Worm (Caenorhabditis elegans) whole organism, L1 larva: Measurements from ENCODE around the gene mcm-6.

Source experiments
- alr-1 ChIP-seq: fragments of 200-800 bp; sonication (Bioruptor generic); optimal IDR thresholded peaks from 2 replicates; lab custom pipeline; 2018; ENCODE audit warnings: borderline replicate concordance, mild to moderate bottlenecking, missing genetic modification characterization, missing compliant biosample characterization
- aly-2 ChIP-seq: fragments of 150-350 bp; optimal IDR thresholded peaks from 2 replicates; lab custom pipeline; 2014; ENCODE audit warnings: missing biosample characterization, missing genetic modification characterization
- ceh-63 ChIP-seq: fragments of 200-800 bp; sonication (Bioruptor generic); optimal IDR thresholded peaks from 2 replicates; lab custom pipeline; 2018; ENCODE audit warnings: mild to moderate bottlenecking, missing genetic modification characterization, missing compliant biosample characterization
- ceh-82 ChIP-seq, 3 experiments: fragments of 150-350 bp in 1 of 3; sonication (generic microtip) in 2 of 3; optimal IDR thresholded peaks; 2 replicates each; lab custom pipeline; 2014 to 2017; ENCODE audit warnings: missing biosample characterization in 3 of 3, missing genetic modification characterization in 3 of 3
- dpl-1 ChIP-seq, 3 experiments: fragments of 150-350 bp in 2 of 3; sonication (generic microtip) in 1 of 3; optimal IDR thresholded peaks; 2 replicates each; lab custom pipeline; 2014 to 2017; ENCODE audit warnings: missing biosample characterization in 3 of 3, missing genetic modification characterization in 3 of 3, missing genetic modification reagents in 3 of 3
- dsc-1 ChIP-seq: sonication (generic microtip); optimal IDR thresholded peaks from 2 replicates; lab custom pipeline; 2016; ENCODE audit warnings: mild to moderate bottlenecking, missing genetic modification characterization, missing compliant biosample characterization
- efl-1 ChIP-seq, 4 experiments: fragments of 150-350 bp; optimal IDR thresholded peaks in 3 of 4; peaks in 1 of 4; 1 replicate in 1 of 4; 2 replicates in 3 of 4; lab custom pipeline; 2014; ENCODE audit warnings: missing biosample characterization in 2 of 4, missing genetic modification characterization in 2 of 4, missing genetic modification reagents in 2 of 4
- egl-13 ChIP-seq: sonication (generic microtip); optimal IDR thresholded peaks from 2 replicates; lab custom pipeline; 2016; ENCODE audit warnings: missing genotype, missing genetic modification reagents, missing genetic modification characterization, missing compliant biosample characterization
- elt-2 ChIP-seq: sonication (generic microtip); optimal IDR thresholded peaks from 2 replicates; lab custom pipeline; 2016; ENCODE audit warnings: missing genetic modification characterization, mild to moderate bottlenecking, inconsistent platforms, missing compliant biosample characterization, missing genetic modification reagents
- elt-3 ChIP-seq, 6 experiments: fragments of 150-350 bp in 1 of 6; sonication (generic microtip); optimal IDR thresholded peaks; 2 replicates each; lab custom pipeline; 2017 to 2018; ENCODE audit warnings: missing biosample characterization in 6 of 6, missing genetic modification characterization in 6 of 6, inconsistent platforms in 1 of 6
- ets-5 ChIP-seq: fragments of 200-800 bp; sonication (Bioruptor generic); IDR thresholded peaks from 2 replicates; pipeline ENCODE4 v1.3.6; 2022; ENCODE audit warnings: missing genetic modification characterization, missing compliant biosample characterization
- fos-1 ChIP-seq: fragments of 150-350 bp; optimal IDR thresholded peaks from 2 replicates; lab custom pipeline; 2014; ENCODE audit warnings: missing biosample characterization, missing genetic modification characterization
- grh-1 ChIP-seq: fragments of 200-800 bp; sonication (Bioruptor generic); IDR thresholded peaks from 2 replicates; pipeline ENCODE4 v1.3.6; 2022; ENCODE audit warnings: missing genetic modification reagents, missing genetic modification characterization, missing compliant biosample characterization
- hlh-17 ChIP-seq: fragments of 200-800 bp; sonication (Bioruptor generic); optimal IDR thresholded peaks from 2 replicates; lab custom pipeline; 2018; ENCODE audit warnings: missing genetic modification characterization, mild to moderate bottlenecking, missing compliant biosample characterization, moderate library complexity, borderline replicate concordance
- isw-1 ChIP-seq: fragments of 200-800 bp; sonication (Bioruptor generic); IDR thresholded peaks from 2 replicates; pipeline ENCODE4 v1.3.6; 2022; ENCODE audit warnings: missing genetic modification characterization, missing compliant biosample characterization
- lin-13 ChIP-seq: fragments of 150-350 bp; optimal IDR thresholded peaks from 2 replicates; lab custom pipeline; 2014; ENCODE audit warnings: missing biosample characterization, missing genetic modification reagents, missing genetic modification characterization
- lin-14 ChIP-seq: fragments of 200-800 bp; sonication (Bioruptor generic); optimal IDR thresholded peaks from 2 replicates; lab custom pipeline; 2018; ENCODE audit warnings: mild to moderate bottlenecking, missing genetic modification characterization, moderate library complexity, missing compliant biosample characterization
- lin-15B ChIP-seq: fragments of 150-350 bp; sonication (generic microtip); optimal IDR thresholded peaks from 3 replicates; lab custom pipeline; 2014; ENCODE audit warnings: missing biosample characterization, missing genetic modification characterization
- lin-35 ChIP-seq, 2 experiments: fragments of 150-350 bp; optimal IDR thresholded peaks; 2 replicates each; lab custom pipeline; 2014; ENCODE audit warnings: missing biosample characterization in 2 of 2, missing genetic modification characterization in 2 of 2, missing genetic modification reagents in 2 of 2
- lin-39 ChIP-seq: fragments of 150-350 bp; optimal IDR thresholded peaks from 2 replicates; lab custom pipeline; 2014; ENCODE audit warnings: missing biosample characterization, missing genetic modification reagents, missing genetic modification characterization
- lsy-2 ChIP-seq, 2 experiments: fragments of 150-350 bp; optimal IDR thresholded peaks; 2 replicates each; lab custom pipeline; 2014; ENCODE audit warnings: missing biosample characterization in 2 of 2, missing genetic modification characterization in 2 of 2
- mef-2 ChIP-seq: fragments of 150-350 bp; optimal IDR thresholded peaks from 2 replicates; lab custom pipeline; 2014; ENCODE audit warnings: missing biosample characterization, missing genetic modification characterization
- nhr-11 ChIP-seq: fragments of 150-350 bp; optimal IDR thresholded peaks from 2 replicates; lab custom pipeline; 2014; ENCODE audit warnings: missing biosample characterization, missing genetic modification characterization
- nhr-12 ChIP-seq: sonication (generic microtip); optimal IDR thresholded peaks from 2 replicates; lab custom pipeline; 2017; ENCODE audit warnings: missing biosample characterization, missing genetic modification characterization
- nhr-19 ChIP-seq: fragments of 200-800 bp; sonication (Bioruptor generic); conservative IDR thresholded peaks from 2 replicates; pipeline ENCODE4 v1.3.6; 2022; ENCODE audit warnings: missing genetic modification characterization, missing compliant biosample characterization
- nhr-20 ChIP-seq: sonication (generic microtip); optimal IDR thresholded peaks from 2 replicates; lab custom pipeline; 2016; ENCODE audit warnings: mild to moderate bottlenecking, missing genetic modification characterization, missing compliant biosample characterization
- nhr-71 ChIP-seq: sonication (generic microtip); optimal IDR thresholded peaks from 2 replicates; lab custom pipeline; 2016; ENCODE audit warnings: mild to moderate bottlenecking, missing genetic modification characterization, moderate library complexity, missing compliant biosample characterization
- nhr-77 ChIP-seq: fragments of 150-350 bp; optimal IDR thresholded peaks from 2 replicates; lab custom pipeline; 2014; ENCODE audit warnings: missing biosample characterization, missing genetic modification characterization
- nhr-84 ChIP-seq: sonication (generic microtip); optimal IDR thresholded peaks from 2 replicates; lab custom pipeline; 2017; ENCODE audit warnings: missing biosample characterization, missing genetic modification characterization
- nhr-90 ChIP-seq: sonication (generic microtip); optimal IDR thresholded peaks from 2 replicates; lab custom pipeline; 2016; ENCODE audit warnings: mild to moderate bottlenecking, missing genetic modification characterization, missing compliant biosample characterization; ENCODE audit not compliant: poor library complexity
- skn-1 ChIP-seq: fragments of 150-350 bp; optimal IDR thresholded peaks from 2 replicates; lab custom pipeline; 2014; ENCODE audit warnings: missing biosample characterization, missing genetic modification characterization
- snu-23 ChIP-seq: sonication (generic microtip); optimal IDR thresholded peaks from 2 replicates; lab custom pipeline; 2016; ENCODE audit warnings: missing genetic modification characterization, missing compliant biosample characterization
- sup-37 ChIP-seq: fragments of 200-800 bp; sonication (Bioruptor generic); optimal IDR thresholded peaks from 2 replicates; lab custom pipeline; 2018; ENCODE audit warnings: mild to moderate bottlenecking, missing genetic modification characterization, missing compliant biosample characterization
- tbx-2 ChIP-seq: sonication (generic microtip); optimal IDR thresholded peaks from 2 replicates; lab custom pipeline; 2016; ENCODE audit warnings: missing genetic modification characterization, missing compliant biosample characterization
- tlp-1 ChIP-seq: fragments of 150-350 bp; optimal IDR thresholded peaks from 2 replicates; lab custom pipeline; 2014; ENCODE audit warnings: missing biosample characterization, missing genetic modification characterization

The mcm-6 gene

ce11 chrIII:9776323-9776722, 17.8 kb upstream of the mcm-6 start, which contains the start of gene usp-46:
usp-46 (plus strand) TSS chrIII:9776623.
- TF ChIP-seq nhr-19 (no peak), nhr-77 (tag; lab: Kevin White, UChicago) (no peak), grh-1 (GFP tag; lab: Robert Waterston, UW) (no peak), tlp-1 (tag; lab: Kevin White, UChicago) (no peak), lin-35 (GFP tag; optimal IDR thresholded peaks at IDR 0.05; lab: Kevin White, UChicago) (no peak), efl-1 (optimal IDR thresholded peaks at IDR 0.05; lab: Kevin White, UChicago) (peak in 1 of 2 experiments; percentile 5), efl-1 (GFP tag; optimal IDR thresholded peaks at IDR 0.05 in 1 of 2; lab: Kevin White, UChicago) (no peak), nhr-84 (tag; lab: Kevin White, UChicago) (no peak), ceh-82 (tag; optimal IDR thresholded peaks at IDR 0.05; lab: Kevin White, UChicago) (peak in 1 of 3 experiments; percentile 30), alr-1 (no peak), sup-37 (GFP tag; lab: Kevin White, UChicago) (no peak), isw-1 (GFP tag; lab: Robert Waterston, UW) (no peak), snu-23 (GFP tag; lab: Kevin White, UChicago) (peak; percentile 13), nhr-90 (tag; lab: Kevin White, UChicago) (no peak), tbx-2 (tag; lab: Kevin White, UChicago) (no peak), nhr-11 (tag; lab: Kevin White, UChicago) (no peak), elt-3 (tag; optimal IDR thresholded peaks at IDR 0.05; lab: Kevin White, UChicago) (no peak), lin-39 (tag; lab: Kevin White, UChicago) (no peak), fos-1 (tag; lab: Kevin White, UChicago) (no peak), hlh-17 (no peak), lin-14 (peak; percentile 53), lsy-2 (tag; optimal IDR thresholded peaks at IDR 0.05; lab: Kevin White, UChicago) (peak in 1 of 2 experiments; percentile 16), lin-15B (tag; lab: Kevin White, UChicago) (no peak), egl-13 (no peak), lin-13 (GFP tag; lab: Kevin White, UChicago) (no peak), ets-5 (GFP tag; lab: Robert Waterston, UW) (no peak), nhr-20 (tag; lab: Kevin White, UChicago) (no peak), skn-1 (tag; lab: Kevin White, UChicago) (no peak), dpl-1 (GFP tag; optimal IDR thresholded peaks at IDR 0.05; lab: Kevin White, UChicago) (no peak), dsc-1 (tag; lab: Kevin White, UChicago) (no peak)
- TF ChIP-seq, all 84 proteins: peak for 5

ce11 chrIII:9779080-9779479, 15.1 kb upstream of the mcm-6 start:
- TF ChIP-seq nhr-71 (no peak), elt-2 (tag; lab: Kevin White, UChicago) (no peak), tlp-1 (tag; lab: Kevin White, UChicago) (no peak), egl-13 (no peak), mef-2 (tag; lab: Kevin White, UChicago) (no peak), snu-23 (GFP tag; lab: Kevin White, UChicago) (no peak), tbx-2 (tag; lab: Kevin White, UChicago) (no peak), ceh-63 (GFP tag; lab: Kevin White, UChicago) (no peak), nhr-12 (tag; lab: Kevin White, UChicago) (no peak)

ce11 chrIII:9780254-9780653, 13.9 kb upstream of the mcm-6 start, which contains the start of gene sqv-3:
sqv-3 (minus strand) TSS chrIII:9780354.
- TF ChIP-seq dsc-1 (tag; lab: Kevin White, UChicago) (peak; percentile 39), efl-1 (optimal IDR thresholded peaks at IDR 0.05; lab: Kevin White, UChicago) (no peak), efl-1 (GFP tag; optimal IDR thresholded peaks at IDR 0.05 in 1 of 2; lab: Kevin White, UChicago) (peak in 1 of 2 experiments; percentile 74), aly-2 (tag; lab: Kevin White, UChicago) (no peak), ceh-63 (GFP tag; lab: Kevin White, UChicago) (no peak)
- TF ChIP-seq, all 84 proteins: peak for 2
